Fruit fly (Drosophila melanogaster) whole organism, embryonic: ENCODE data around the gene Tti1.

Experiments used
- Abd-B ChIP-seq: fragments of 200-800 bp; sonication (Bioruptor generic); optimal IDR thresholded peaks from 2 replicates; lab custom pipeline; 2018; ENCODE audit warnings: missing biosample characterization, mild to moderate bottlenecking, missing genetic modification characterization, moderate library complexity
- Asciz ChIP-seq: fragments of 200-800 bp; sonication (Bioruptor generic); optimal IDR thresholded peaks from 2 replicates; lab custom pipeline; 2017; ENCODE audit warnings: missing biosample characterization, mild to moderate bottlenecking, missing genetic modification characterization, missing genetic modification reagents
- BtbVII ChIP-seq: fragments of 200-800 bp; sonication (Bioruptor generic); optimal IDR thresholded peaks from 3 replicates; lab custom pipeline; 2017; ENCODE audit warnings: missing biosample characterization, mild to moderate bottlenecking, missing genetic modification characterization
- Bteb2 ChIP-seq: fragments of 200-800 bp; sonication (Bioruptor generic); optimal IDR thresholded peaks from 2 replicates; lab custom pipeline; 2016; ENCODE audit warnings: missing biosample characterization, missing genetic modification characterization
- CG10209 ChIP-seq: fragments of 200-800 bp; sonication (Bioruptor generic); optimal IDR thresholded peaks from 3 replicates; lab custom pipeline; 2017; ENCODE audit warnings: missing biosample characterization, mild to moderate bottlenecking, missing genetic modification characterization, missing genetic modification reagents
- CG10543 ChIP-seq: fragments of 200-800 bp; sonication (Bioruptor generic); optimal IDR thresholded peaks from 3 replicates; lab custom pipeline; 2017; ENCODE audit warnings: missing biosample characterization, mild to moderate bottlenecking, missing genetic modification characterization, moderate library complexity
- CG12299 ChIP-seq: fragments of 200-800 bp; sonication (Bioruptor generic); optimal IDR thresholded peaks from 2 replicates; lab custom pipeline; 2018; ENCODE audit warnings: missing biosample characterization, mild to moderate bottlenecking, missing genetic modification characterization
- CG12391 ChIP-seq: fragments of 200-800 bp; sonication (Bioruptor generic); optimal IDR thresholded peaks from 3 replicates; lab custom pipeline; 2018; ENCODE audit warnings: missing biosample characterization, mild to moderate bottlenecking, missing genetic modification characterization, moderate library complexity
- CG12942 ChIP-seq: fragments of 200-800 bp; sonication (Bioruptor generic); optimal IDR thresholded peaks from 3 replicates; lab custom pipeline; 2016; ENCODE audit warnings: missing biosample characterization, missing genetic modification characterization
- CG15514 ChIP-seq: fragments of 200-800 bp; sonication (Bioruptor generic); optimal IDR thresholded peaks from 3 replicates; lab custom pipeline; 2017; ENCODE audit warnings: missing biosample characterization, missing genetic modification characterization, mild to moderate bottlenecking, moderate library complexity, missing genetic modification reagents
- CG16863 ChIP-seq: fragments of 200-800 bp; sonication (Bioruptor generic); optimal IDR thresholded peaks from 3 replicates; lab custom pipeline; 2016; ENCODE audit warnings: missing biosample characterization, missing genetic modification characterization
- CG18619 ChIP-seq: fragments of 200-800 bp; sonication (Bioruptor generic); optimal IDR thresholded peaks from 3 replicates; lab custom pipeline; 2017; ENCODE audit warnings: missing biosample characterization, mild to moderate bottlenecking, missing genetic modification characterization
- CG31441 ChIP-seq: fragments of 200-800 bp; sonication (Bioruptor generic); IDR thresholded peaks from 2 replicates; pipeline ENCODE4 v1.3.6; 2022; ENCODE audit warnings: missing biosample characterization, missing genetic modification characterization
- CG4854 ChIP-seq: fragments of 200-800 bp; sonication (Bioruptor generic); optimal IDR thresholded peaks from 2 replicates; lab custom pipeline; 2016; ENCODE audit warnings: missing biosample characterization, missing genetic modification characterization, inconsistent platforms
- CG6254 ChIP-seq: fragments of 200-800 bp; sonication (Bioruptor generic); optimal IDR thresholded peaks from 3 replicates; lab custom pipeline; 2017; ENCODE audit warnings: mild to moderate bottlenecking, missing biosample characterization, missing genetic modification reagents, missing genetic modification characterization
- CG8359 ChIP-seq: fragments of 200-800 bp; sonication (Bioruptor generic); optimal IDR thresholded peaks from 2 replicates; lab custom pipeline; 2017; ENCODE audit warnings: missing biosample characterization, mild to moderate bottlenecking, missing genetic modification characterization, borderline replicate concordance
- CG9215 ChIP-seq: fragments of 200-800 bp; sonication (Bioruptor generic); IDR thresholded peaks from 2 replicates; pipeline ENCODE4 v1.3.6; 2022; ENCODE audit warnings: missing biosample characterization, missing genetic modification characterization
- CG9437 ChIP-seq: fragments of 200-800 bp; sonication (Bioruptor generic); optimal IDR thresholded peaks from 2 replicates; lab custom pipeline; 2018; ENCODE audit warnings: missing biosample characterization, mild to moderate bottlenecking, missing genetic modification characterization
- Dip3 ChIP-seq: fragments of 200-800 bp; sonication (Bioruptor generic); optimal IDR thresholded peaks from 3 replicates; lab custom pipeline; 2016; ENCODE audit warnings: missing biosample characterization, missing genetic modification characterization
- Fer2 ChIP-seq: fragments of 200-800 bp; sonication (Bioruptor generic); optimal IDR thresholded peaks from 2 replicates; lab custom pipeline; 2018; ENCODE audit warnings: missing biosample characterization, mild to moderate bottlenecking, missing genetic modification characterization, moderate library complexity
- HLHmδ ChIP-seq: fragments of 200-800 bp; sonication (Bioruptor generic); optimal IDR thresholded peaks from 2 replicates; lab custom pipeline; 2018; ENCODE audit warnings: missing biosample characterization, mild to moderate bottlenecking, missing genetic modification characterization, moderate library complexity
- Hey ChIP-seq: fragments of 200-800 bp; sonication (Bioruptor generic); optimal IDR thresholded peaks from 3 replicates; lab custom pipeline; 2018; ENCODE audit warnings: missing biosample characterization, mild to moderate bottlenecking, missing genetic modification characterization
- Hr51 ChIP-seq, 2 experiments: fragments of 200-800 bp; sonication (Bioruptor generic); optimal IDR thresholded peaks; 2 replicates in 1 of 2; 3 replicates in 1 of 2; lab custom pipeline; 2016 to 2018; ENCODE audit warnings: missing biosample characterization in 2 of 2, missing genetic modification characterization in 2 of 2, mild to moderate bottlenecking in 1 of 2, moderate library complexity in 1 of 2
- NC2β ChIP-seq: fragments of 200-800 bp; sonication (Bioruptor generic); optimal IDR thresholded peaks from 2 replicates; lab custom pipeline; 2016; ENCODE audit warnings: missing biosample characterization, missing genetic modification characterization
- Oli ChIP-seq: fragments of 200-800 bp; sonication (Bioruptor generic); optimal IDR thresholded peaks from 2 replicates; lab custom pipeline; 2018; ENCODE audit warnings: missing biosample characterization, mild to moderate bottlenecking, missing genetic modification characterization, moderate library complexity
- Rx ChIP-seq: fragments of 200-800 bp; sonication (Bioruptor generic); IDR thresholded peaks from 2 replicates; pipeline ENCODE4 v1.3.6; 2022; ENCODE audit warnings: missing biosample characterization, missing genetic modification characterization
- Scr ChIP-seq: fragments of 200-800 bp; sonication (Bioruptor generic); IDR thresholded peaks from 2 replicates; pipeline ENCODE4 v1.3.6; 2022; ENCODE audit warnings: missing biosample characterization, missing genetic modification characterization; ENCODE audit not compliant: partially characterized antibody
- Sox102F ChIP-seq: fragments of 200-800 bp; sonication (Bioruptor generic); optimal IDR thresholded peaks from 2 replicates; lab custom pipeline; 2018; ENCODE audit warnings: missing biosample characterization, mild to moderate bottlenecking, missing genetic modification characterization, moderate library complexity
- chif ChIP-seq, 2 experiments: fragments of 200-800 bp; sonication (Bioruptor generic); optimal IDR thresholded peaks; 3 replicates each; lab custom pipeline; 2016; ENCODE audit warnings: missing biosample characterization in 2 of 2, missing genetic modification characterization in 2 of 2
- crc ChIP-seq: fragments of 200-800 bp; sonication (Bioruptor generic); optimal IDR thresholded peaks from 2 replicates; lab custom pipeline; 2016; ENCODE audit warnings: missing biosample characterization, missing genetic modification characterization
- crol ChIP-seq: fragments of 200-800 bp; sonication (Bioruptor generic); IDR thresholded peaks from 2 replicates; pipeline ENCODE4 v1.3.6; 2022; ENCODE audit warnings: missing biosample characterization, missing genetic modification characterization
- disco-r ChIP-seq: fragments of 200-800 bp; sonication (Bioruptor generic); optimal IDR thresholded peaks from 2 replicates; lab custom pipeline; 2016; ENCODE audit warnings: missing biosample characterization, missing genetic modification characterization
- fd64A ChIP-seq: fragments of 200-800 bp; sonication (Bioruptor generic); optimal IDR thresholded peaks from 3 replicates; lab custom pipeline; 2018; ENCODE audit warnings: missing biosample characterization, mild to moderate bottlenecking, missing genetic modification characterization
- fru ChIP-seq: fragments of >200 bp; optimal IDR thresholded peaks from 2 replicates; lab custom pipeline; 2017
- gce ChIP-seq: fragments of 200-800 bp; sonication (Bioruptor generic); IDR thresholded peaks from 3 replicates; pipeline ENCODE4 v1.3.6; 2022; ENCODE audit warnings: missing biosample characterization, missing genetic modification characterization
- ken ChIP-seq: fragments of 200-800 bp; sonication (Bioruptor generic); IDR thresholded peaks from 3 replicates; pipeline ENCODE4 v1.3.6; 2022; ENCODE audit warnings: missing biosample characterization, missing genetic modification characterization
- kni ChIP-seq: fragments of 200-800 bp; sonication (Bioruptor generic); optimal IDR thresholded peaks from 3 replicates; lab custom pipeline; 2017; ENCODE audit warnings: mild to moderate bottlenecking, missing biosample characterization, missing genetic modification reagents, missing genetic modification characterization
- odd ChIP-seq: fragments of 200-800 bp; sonication (Bioruptor generic); optimal IDR thresholded peaks from 2 replicates; lab custom pipeline; 2017; ENCODE audit warnings: missing biosample characterization, mild to moderate bottlenecking, missing genetic modification characterization
- org-1 ChIP-seq: fragments of 200-800 bp; sonication (Bioruptor generic); optimal IDR thresholded peaks from 2 replicates; lab custom pipeline; 2017; ENCODE audit warnings: missing biosample characterization, missing genetic modification characterization
- phol ChIP-seq: fragments of 200-800 bp; sonication (Bioruptor generic); optimal IDR thresholded peaks from 3 replicates; lab custom pipeline; 2018; ENCODE audit warnings: missing biosample characterization, mild to moderate bottlenecking, missing genetic modification characterization, moderate library complexity
- sna ChIP-seq: fragments of 200-800 bp; sonication (Bioruptor generic); IDR thresholded peaks from 2 replicates; pipeline ENCODE4 v1.3.6; 2022; ENCODE audit warnings: missing biosample characterization, missing genetic modification characterization; ENCODE audit not compliant: partially characterized antibody
- tio ChIP-seq: fragments of 200-800 bp; sonication (Bioruptor generic); optimal IDR thresholded peaks from 2 replicates; lab custom pipeline; 2017; ENCODE audit warnings: missing biosample characterization, missing genetic modification characterization, inconsistent platforms
- tna ChIP-seq: fragments of 200-800 bp; sonication (Bioruptor generic); IDR thresholded peaks from 2 replicates; pipeline ENCODE4 v1.3.6; 2022; ENCODE audit warnings: missing biosample characterization, missing genetic modification characterization; ENCODE audit not compliant: partially characterized antibody
- toy ChIP-seq: fragments of 200-800 bp; sonication (Bioruptor generic); IDR thresholded peaks from 2 replicates; pipeline ENCODE4 v1.3.6; 2022; ENCODE audit warnings: missing biosample characterization, missing genetic modification characterization
- trem ChIP-seq: fragments of 200-800 bp; optimal IDR thresholded peaks from 3 replicates; lab custom pipeline; 2019; ENCODE audit warnings: missing biosample characterization, mild to moderate bottlenecking, missing genetic modification characterization, moderate library complexity
- trh ChIP-seq: fragments of 200-800 bp; sonication (Bioruptor generic); optimal IDR thresholded peaks from 2 replicates; lab custom pipeline; 2016; ENCODE audit warnings: missing biosample characterization, missing genetic modification characterization
- zen2 ChIP-seq: fragments of 200-800 bp; sonication (Bioruptor generic); IDR thresholded peaks from 3 replicates; pipeline ENCODE4 v1.3.6; 2022; ENCODE audit warnings: missing biosample characterization, missing genetic modification characterization; ENCODE audit not compliant: partially characterized antibody

The Tti1 gene

DNA sequence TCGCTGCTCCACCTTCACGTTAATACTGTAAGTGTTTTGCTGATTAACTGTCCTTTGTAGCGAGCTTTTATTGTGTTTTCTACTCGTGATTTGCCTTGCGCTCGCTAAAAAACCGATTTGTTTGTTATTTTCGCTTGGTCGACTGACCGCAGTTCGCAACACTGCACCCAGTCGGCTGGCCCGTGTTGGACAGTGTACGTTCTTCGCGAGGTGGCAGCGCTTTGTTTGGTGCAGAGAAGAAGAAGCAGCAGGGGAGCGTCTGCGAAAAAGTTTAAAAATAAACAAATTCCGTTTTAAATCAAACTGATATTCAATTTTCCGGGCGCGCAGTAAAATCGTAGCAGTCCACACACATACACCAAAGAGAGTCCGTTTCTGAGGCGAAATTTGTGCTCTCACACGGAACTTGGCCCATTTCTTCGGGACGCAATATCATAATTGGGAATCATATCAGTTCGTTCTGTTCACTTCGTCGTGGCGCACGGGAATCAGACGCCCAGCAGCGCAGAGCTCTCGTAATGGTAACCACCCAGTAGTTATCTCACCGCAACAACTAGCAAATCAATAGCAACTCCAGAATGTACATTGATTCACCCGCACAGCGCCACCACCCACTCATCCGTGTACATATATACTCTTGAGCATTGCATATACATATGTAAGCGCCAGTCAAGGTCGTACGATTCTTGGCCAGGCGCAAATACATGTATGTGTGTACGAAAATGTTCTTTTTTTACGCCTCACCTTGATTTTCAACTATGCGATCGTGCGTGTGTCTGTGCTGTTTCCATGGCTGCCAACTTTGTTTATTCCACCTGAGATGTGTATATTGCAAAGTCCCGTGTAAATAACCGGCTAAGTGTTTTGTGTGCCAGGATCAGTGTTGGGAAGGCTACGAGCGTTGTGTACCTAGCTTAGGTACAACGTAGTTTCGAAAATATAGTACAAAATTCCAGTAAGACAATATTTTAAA is 13.4 kb upstream of the Tti1 start, which contains the start of gene Naa80 (continued):
- TF ChIP-seq toy (GFP tag; lab: Robert Waterston, UW), result no peak; the same call in 1 of the 2 replicates
- TF ChIP-seq ken (GFP tag; lab: Robert Waterston, UW), result peak; percentile 82
- TF ChIP-seq CG16863, result peak; percentile 27
- peak; percentile 48; the same call in 1 of the 2 replicates for TF ChIP-seq tna
- 0 out of 2 replicates have a peak, but pooled peaks have one; percentile 20 for TF ChIP-seq crol
- TF ChIP-seq CG6254 (GFP tag; lab: Kevin White, UChicago), result no peak
- peak; percentile 4 for TF ChIP-seq BtbVII (GFP tag; lab: Kevin White, UChicago)
- no peak for TF ChIP-seq Sox102F (GFP tag; lab: Kevin White, UChicago)
- peak; percentile 15 for TF ChIP-seq Abd-B
- TF ChIP-seq crc (GFP tag; lab: Kevin White, UChicago), result peak; percentile 22
- peak; percentile 54 for TF ChIP-seq CG10209 (GFP tag; lab: Kevin White, UChicago)
- TF ChIP-seq CG12391 (tag; lab: Kevin White, UChicago), result peak; percentile 38
- TF ChIP-seq HLHmδ, result peak; percentile 63
- TF ChIP-seq zen2 (GFP tag; lab: Robert Waterston, UW), result no peak
- peak; percentile 30; the same call in 1 of the 2 replicates for TF ChIP-seq CG9215 (GFP tag; lab: Robert Waterston, UW)
- peak; percentile 83 for TF ChIP-seq Dip3
- no peak for TF ChIP-seq org-1
- TF ChIP-seq kni (GFP tag; lab: Kevin White, UChicago), result peak; percentile 54
- TF ChIP-seq CG18619 (GFP tag; lab: Kevin White, UChicago), result peak; percentile 54
- TF ChIP-seq CG12942 (GFP tag; lab: Kevin White, UChicago), result peak; percentile 69
- TF ChIP-seq fru (lab: Kevin White, UChicago), result no peak
- TF ChIP-seq Fer2 (tag; lab: Kevin White, UChicago), result peak; percentile 8
- TF ChIP-seq chif (GFP tag; optimal IDR thresholded peaks at IDR 0.05; lab: Kevin White, UChicago), result peak; percentile 12 to 72
- TF ChIP-seq trh, result peak; percentile 19
- peak; percentile 31 for TF ChIP-seq CG12299 (tag; lab: Kevin White, UChicago)
- TF ChIP-seq CG10543 (GFP tag; lab: Kevin White, UChicago), result peak; percentile 72
- peak; percentile 50 for TF ChIP-seq Bteb2 (GFP tag; lab: Kevin White, UChicago)
- TF ChIP-seq sna, result no peak
- peak; percentile 70 for TF ChIP-seq Rx (GFP tag; lab: Robert Waterston, UW)
- TF ChIP-seq phol (tag; lab: Kevin White, UChicago), result peak; percentile 28
- peak; percentile 83 for TF ChIP-seq CG15514 (GFP tag; lab: Kevin White, UChicago)
- TF ChIP-seq CG9437 (GFP tag; lab: Kevin White, UChicago), result no peak
- TF ChIP-seq CG31441 (GFP tag; lab: Robert Waterston, UW), result no peak; the same call in 1 of the 2 replicates
- no peak for TF ChIP-seq fd64A (GFP tag; lab: Kevin White, UChicago)
- peak; percentile 27 for TF ChIP-seq CG4854 (GFP tag; lab: Kevin White, UChicago)
- no peak for TF ChIP-seq CG8359 (GFP tag; lab: Kevin White, UChicago)
- TF ChIP-seq Asciz, result no peak
- TF ChIP-seq Hr51 (GFP tag; optimal IDR thresholded peaks at IDR 0.05; lab: Kevin White, UChicago), result peak in 1 of 2 experiments; percentile 85
- TF ChIP-seq Oli, result no peak
- TF ChIP-seq Scr (GFP tag; lab: Robert Waterston, UW), result peak; percentile 44; the same call in 1 of the 2 replicates
- no peak for TF ChIP-seq gce (GFP tag; lab: Robert Waterston, UW)
- peak; percentile 31 for TF ChIP-seq NC2β (GFP tag; lab: Kevin White, UChicago)
- TF ChIP-seq odd (GFP tag; lab: Kevin White, UChicago), result no peak
- TF ChIP-seq trem, result peak; percentile 88
- no peak for TF ChIP-seq tio
- TF ChIP-seq Hey, result peak; percentile 14
- TF ChIP-seq disco-r (GFP tag; lab: Kevin White, UChicago), result peak; percentile 7
